Fruit fly (Drosophila melanogaster) whole organism, embryonic: ENCODE data around the gene CG14340.

Source experiments
- Bdp1 ChIP-seq: fragments of 200-800 bp; sonication (Bioruptor generic); optimal IDR thresholded peaks from 3 replicates; lab custom pipeline; 2016; ENCODE audit warnings: missing biosample characterization, missing genetic modification characterization
- CG12769 ChIP-seq: fragments of 200-800 bp; sonication (Bioruptor generic); optimal IDR thresholded peaks from 2 replicates; lab custom pipeline; 2019; ENCODE audit warnings: missing biosample characterization, mild to moderate bottlenecking, missing genetic modification characterization, moderate library complexity
- CG13424 ChIP-seq: fragments of 200-800 bp; sonication (Bioruptor generic); optimal IDR thresholded peaks from 2 replicates; lab custom pipeline; 2019; ENCODE audit warnings: missing biosample characterization, mild to moderate bottlenecking, missing genetic modification characterization, moderate library complexity
- CG15269 ChIP-seq: fragments of 200-800 bp; sonication (Bioruptor generic); optimal IDR thresholded peaks from 2 replicates; lab custom pipeline; 2018; ENCODE audit warnings: missing biosample characterization, mild to moderate bottlenecking, missing genetic modification characterization, moderate library complexity
- CG16813 ChIP-seq: fragments of 200-800 bp; sonication (Bioruptor generic); IDR thresholded peaks from 3 replicates; pipeline ENCODE4 v1.3.6; 2022; ENCODE audit warnings: missing biosample characterization, missing genetic modification characterization; ENCODE audit not compliant: partially characterized antibody
- CG16863 ChIP-seq: fragments of 200-800 bp; sonication (Bioruptor generic); optimal IDR thresholded peaks from 3 replicates; lab custom pipeline; 2016; ENCODE audit warnings: missing biosample characterization, missing genetic modification characterization
- CG17612 ChIP-seq: fragments of 200-800 bp; sonication (Bioruptor generic); IDR thresholded peaks from 2 replicates; pipeline ENCODE4 v1.3.6; 2022; ENCODE audit warnings: missing biosample characterization, missing genetic modification characterization
- CG2129 ChIP-seq: fragments of 200-800 bp; sonication (Bioruptor generic); IDR thresholded peaks from 2 replicates; pipeline ENCODE4 v1.3.6; 2022; ENCODE audit warnings: missing biosample characterization, missing genetic modification characterization; ENCODE audit not compliant: partially characterized antibody
- CG2199 ChIP-seq: fragments of 200-800 bp; sonication (Bioruptor generic); IDR thresholded peaks from 3 replicates; pipeline ENCODE4 v1.3.6; 2022; ENCODE audit warnings: missing biosample characterization, missing genetic modification characterization
- CG33213 ChIP-seq: fragments of 200-800 bp; sonication (Bioruptor generic); optimal IDR thresholded peaks from 3 replicates; lab custom pipeline; 2016; ENCODE audit warnings: missing biosample characterization, missing genetic modification characterization
- CG34422 ChIP-seq: fragments of 200-800 bp; sonication (Bioruptor generic); IDR thresholded peaks from 3 replicates; pipeline ENCODE4 v1.3.6; 2022; ENCODE audit warnings: missing biosample characterization, missing genetic modification characterization
- CG4360 ChIP-seq: fragments of 200-800 bp; sonication (Bioruptor generic); IDR thresholded peaks from 2 replicates; pipeline ENCODE4 v1.3.6; 2022; ENCODE audit warnings: missing biosample characterization, missing genetic modification characterization
- CG8290 ChIP-seq, 3 experiments: fragments of 200-800 bp; sonication (Bioruptor generic); optimal IDR thresholded peaks; 2 replicates each; lab custom pipeline; 2016 to 2019; ENCODE audit warnings: missing biosample characterization in 3 of 3, missing genetic modification characterization in 3 of 3, mild to moderate bottlenecking in 2 of 3, moderate library complexity in 1 of 3
- CTCF ChIP-seq: fragments of 200-800 bp; sonication (Bioruptor generic); optimal IDR thresholded peaks from 2 replicates; lab custom pipeline; 2017; ENCODE audit warnings: missing biosample characterization, mild to moderate bottlenecking, missing genetic modification characterization, moderate library complexity
- E2f1 ChIP-seq: fragments of 200-800 bp; sonication (Bioruptor generic); IDR thresholded peaks from 2 replicates; pipeline ENCODE4 v1.3.6; 2022; ENCODE audit warnings: missing biosample characterization, missing genetic modification characterization
- E2f2 ChIP-seq: fragments of 200-800 bp; sonication (Bioruptor generic); IDR thresholded peaks from 2 replicates; pipeline ENCODE4 v1.3.6; 2022; ENCODE audit warnings: missing biosample characterization, missing genetic modification characterization
- Elba2 ChIP-seq: fragments of 200-800 bp; sonication (Bioruptor generic); optimal IDR thresholded peaks from 3 replicates; lab custom pipeline; 2016; ENCODE audit warnings: missing biosample characterization, missing genetic modification characterization
- Fer3 ChIP-seq: fragments of 200-800 bp; sonication (Bioruptor generic); optimal IDR thresholded peaks from 2 replicates; lab custom pipeline; 2018; ENCODE audit warnings: missing biosample characterization, mild to moderate bottlenecking, missing genetic modification characterization, moderate library complexity
- Max ChIP-seq: fragments of 200-800 bp; sonication (Bioruptor generic); optimal IDR thresholded peaks from 2 replicates; lab custom pipeline; 2016; ENCODE audit warnings: missing biosample characterization, mild to moderate bottlenecking, missing genetic modification characterization
- Pdp1 ChIP-seq, 2 experiments: fragments of 200-800 bp; sonication (Bioruptor generic); optimal IDR thresholded peaks; 3 replicates each; lab custom pipeline; 2016; ENCODE audit warnings: missing biosample characterization in 2 of 2, missing genetic modification characterization in 2 of 2, mild to moderate bottlenecking in 1 of 2, moderate library complexity in 1 of 2
- Vsx1 ChIP-seq: fragments of 200-800 bp; sonication (Bioruptor generic); optimal IDR thresholded peaks from 2 replicates; lab custom pipeline; 2017; ENCODE audit warnings: missing biosample characterization, mild to moderate bottlenecking, missing genetic modification characterization, missing genetic modification reagents
- bcd ChIP-seq: fragments of 200-800 bp; sonication (Bioruptor generic); optimal IDR thresholded peaks from 2 replicates; lab custom pipeline; 2017; ENCODE audit warnings: missing biosample characterization, mild to moderate bottlenecking, missing genetic modification characterization
- chinmo ChIP-seq: fragments of 200-800 bp; sonication (Bioruptor generic); IDR thresholded peaks from 4 replicates; pipeline ENCODE4 v1.3.6; 2022; ENCODE audit warnings: missing biosample characterization, missing genetic modification characterization; ENCODE audit not compliant: partially characterized antibody
- eve ChIP-seq, 2 experiments: fragments of >200 bp; optimal IDR thresholded peaks; 2 replicates each; lab custom pipeline; 2017; ENCODE audit warnings: missing biosample characterization in 2 of 2, missing genetic modification characterization in 2 of 2
- ewg ChIP-seq: fragments of 200-800 bp; sonication (Bioruptor generic); optimal IDR thresholded peaks from 3 replicates; lab custom pipeline; 2017; ENCODE audit warnings: mild to moderate bottlenecking, missing biosample characterization, missing genetic modification reagents, missing genetic modification characterization
- eyg ChIP-seq: fragments of 200-800 bp; sonication (Bioruptor generic); optimal IDR thresholded peaks from 3 replicates; lab custom pipeline; 2016; ENCODE audit warnings: missing biosample characterization, missing genetic modification characterization
- fd102C ChIP-seq: fragments of 200-800 bp; sonication (Bioruptor generic); optimal IDR thresholded peaks from 2 replicates; lab custom pipeline; 2018; ENCODE audit warnings: missing biosample characterization, mild to moderate bottlenecking, missing genetic modification characterization, moderate library complexity
- hth ChIP-seq: fragments of >200 bp; optimal IDR thresholded peaks from 2 replicates; lab custom pipeline; 2017; ENCODE audit warnings: inconsistent platforms
- klu ChIP-seq: fragments of 200-800 bp; sonication (Bioruptor generic); IDR thresholded peaks from 2 replicates; pipeline ENCODE4 v1.3.6; 2022; ENCODE audit warnings: missing biosample characterization, missing genetic modification characterization
- mld ChIP-seq: fragments of 200-800 bp; sonication (Bioruptor generic); IDR thresholded peaks from 3 replicates; pipeline ENCODE4 v1.3.6; 2022; ENCODE audit warnings: missing biosample characterization, missing genetic modification characterization; ENCODE audit not compliant: partially characterized antibody
- pnt ChIP-seq: fragments of 200-800 bp; sonication (Bioruptor generic); optimal IDR thresholded peaks from 3 replicates; lab custom pipeline; 2016; ENCODE audit warnings: missing biosample characterization, missing genetic modification characterization
- prd ChIP-seq, 3 experiments: fragments of >200 bp in 2 of 3; fragments of 200-800 bp in 1 of 3; sonication (Bioruptor generic) in 1 of 3; optimal IDR thresholded peaks in 2 of 3; IDR thresholded peaks in 1 of 3; 2 replicates in 2 of 3; 3 replicates in 1 of 3; pipeline versions ENCODE4 v1.3.6 to Lab custom; 2017 to 2022; ENCODE audit warnings: missing biosample characterization in 1 of 3, missing genetic modification characterization in 1 of 3
- slbo ChIP-seq: fragments of 200-800 bp; sonication (Bioruptor generic); IDR thresholded peaks from 2 replicates; pipeline ENCODE4 v1.3.6; 2022; ENCODE audit warnings: missing biosample characterization, missing genetic modification characterization
- so ChIP-seq: fragments of 200-800 bp; sonication (Bioruptor generic); IDR thresholded peaks from 3 replicates; pipeline ENCODE4 v1.3.6; 2022; ENCODE audit warnings: missing biosample characterization, missing genetic modification characterization
- tgo ChIP-seq: fragments of 200-800 bp; sonication (Bioruptor generic); IDR thresholded peaks from 3 replicates; pipeline ENCODE4 v1.3.6; 2022; ENCODE audit warnings: missing biosample characterization, missing genetic modification characterization
- vnd ChIP-seq: fragments of 200-800 bp; sonication (Bioruptor generic); IDR thresholded peaks from 3 replicates; pipeline ENCODE4 v1.3.6; 2022; ENCODE audit warnings: missing biosample characterization, missing genetic modification characterization; ENCODE audit not compliant: partially characterized antibody
- vvl ChIP-seq: fragments of 200-800 bp; sonication (Bioruptor generic); IDR thresholded peaks from 2 replicates; pipeline ENCODE4 v1.3.6; 2022; ENCODE audit warnings: missing biosample characterization, missing genetic modification characterization
- wor ChIP-seq: fragments of 200-800 bp; sonication (Bioruptor generic); IDR thresholded peaks from 2 replicates; pipeline ENCODE4 v1.3.6; 2022; ENCODE audit warnings: missing biosample characterization, missing genetic modification characterization

Gene CG14340

DNA sequence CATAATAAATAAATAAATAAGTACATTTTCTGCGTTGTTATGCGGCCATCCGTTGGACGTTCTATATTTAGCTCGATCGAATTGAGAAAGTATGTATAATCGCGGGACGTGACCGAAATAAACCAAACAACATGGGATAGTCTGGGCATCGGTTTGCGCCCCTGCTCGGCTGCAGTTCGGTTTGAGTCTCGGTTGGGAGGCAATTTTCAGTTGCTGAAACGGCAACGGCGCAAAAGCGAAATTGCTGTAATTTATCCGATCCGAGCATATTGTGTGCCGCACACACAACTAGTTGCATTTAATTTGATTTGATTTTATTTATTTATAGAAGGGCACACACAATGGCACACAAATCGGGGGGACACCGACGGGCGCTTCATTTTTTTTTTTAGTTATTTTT lies 5.4 kb downstream of the CG14340 start (continued):
- TF ChIP-seq ewg (GFP tag; lab: Kevin White, UChicago) (peak; percentile 21), prd (optimal IDR thresholded peaks at IDR 0.05; lab: Kevin White, UChicago) (no peak), prd (GFP tag; IDR thresholded peaks at IDR 0.05; lab: Robert Waterston, UW) (0 out of 3 replicates have a peak, but pooled peaks have one; percentile 30), E2f2 (GFP tag; lab: Robert Waterston, UW) (peak; percentile 11; the same call in 1 of the 2 replicates), CG16813 (GFP tag; lab: Robert Waterston, UW) (peak; percentile 36; the same call in 1 of the 3 replicates), CG8290 (GFP tag; optimal IDR thresholded peaks at IDR 0.05; lab: Kevin White, UChicago) (no peak), CG8290 (tag; optimal IDR thresholded peaks at IDR 0.05; lab: Kevin White, UChicago) (peak in 1 of 2 experiments; percentile 20), tgo (no peak), Pdp1 (GFP tag; optimal IDR thresholded peaks at IDR 0.05; lab: Kevin White, UChicago) (peak in 1 of 2 experiments; percentile 32), Fer3 (no peak), CG16863 (no peak), Bdp1 (no peak), CG4360 (GFP tag; lab: Robert Waterston, UW) (no peak), so (GFP tag; lab: Robert Waterston, UW) (peak; percentile 31; the same call in 1 of the 3 replicates), mld (GFP tag; lab: Robert Waterston, UW) (no peak), CG13424 (tag; lab: Kevin White, UChicago) (no peak), slbo (GFP tag; lab: Robert Waterston, UW) (0 out of 2 replicates have a peak, but pooled peaks have one; percentile 11), Elba2 (GFP tag; lab: Kevin White, UChicago) (no peak), CTCF (GFP tag; lab: Kevin White, UChicago) (peak; percentile 63), wor (GFP tag; lab: Robert Waterston, UW) (no peak), CG34422 (GFP tag; lab: Robert Waterston, UW) (0 out of 3 replicates have a peak, but pooled peaks have one; percentile 21), CG2129 (GFP tag; lab: Robert Waterston, UW) (no peak), E2f1 (GFP tag; lab: Robert Waterston, UW) (0 out of 2 replicates have a peak, but pooled peaks have one; percentile 22), eve (GFP tag; optimal IDR thresholded peaks at IDR 0.05; lab: Kevin White, UChicago) (no peak), bcd (GFP tag; lab: Kevin White, UChicago) (no peak), klu (GFP tag; lab: Robert Waterston, UW) (no peak), chinmo (GFP tag; lab: Robert Waterston, UW) (0 out of 4 replicates have a peak, but pooled peaks have one; percentile 11), pnt (GFP tag; lab: Kevin White, UChicago) (no peak), CG17612 (GFP tag; lab: Robert Waterston, UW) (no peak), CG12769 (peak; percentile 91), CG33213 (GFP tag; lab: Kevin White, UChicago) (no peak), CG2199 (GFP tag; lab: Robert Waterston, UW) (0 out of 3 replicates have a peak, but pooled peaks have one; percentile 52), vnd (GFP tag; lab: Robert Waterston, UW) (no peak), hth (no peak), eyg (GFP tag; lab: Kevin White, UChicago) (no peak), Vsx1 (no peak), vvl (GFP tag; lab: Robert Waterston, UW) (peak; percentile 13; the same call in 1 of the 2 replicates), CG15269 (tag; lab: Kevin White, UChicago) (no peak), fd102C (GFP tag; lab: Kevin White, UChicago) (no peak), Max (GFP tag; lab: Kevin White, UChicago) (peak; percentile 17)
